Fruit fly (Drosophila melanogaster): ENCODE measurements around the gene CG8607.

The CG8607 gene

dm6 chr3L:7344965-7345427 is 25.1 kb downstream of the CG8607 start, which contains the start of gene Cln7 (continued):
- TF ChIP-seq Hsf (GFP tag; optimal IDR thresholded peaks at IDR 0.05) (no peak), CG13424 (tag; optimal IDR thresholded peaks at IDR 0.05) (peak; percentile 20), wor (GFP tag; IDR thresholded peaks at IDR 0.05) (no peak), YL-1 (GFP tag; optimal IDR thresholded peaks at IDR 0.05) (peak; percentile 28), CG7928 (GFP tag; optimal IDR thresholded peaks at IDR 0.05) (no peak), CG34376 (GFP tag; optimal IDR thresholded peaks at IDR 0.05) (peak; percentile 69), CG15011 (GFP tag; optimal IDR thresholded peaks at IDR 0.05) (no peak), Kr (GFP tag; optimal IDR thresholded peaks at IDR 0.05) (no peak), slbo (GFP tag; IDR thresholded peaks at IDR 0.05) (no peak), CG34224 (GFP tag; IDR thresholded peaks at IDR 0.05; ENCODE audit: partially characterized antibody) (no peak), dati (GFP tag; IDR thresholded peaks at IDR 0.05) (no peak), abd-A (tag; optimal IDR thresholded peaks at IDR 0.05) (no peak), CG16813 (GFP tag; IDR thresholded peaks at IDR 0.05; ENCODE audit: partially characterized antibody) (no peak), Ets97D (GFP tag; optimal IDR thresholded peaks at IDR 0.05) (peak; percentile 9), tna (GFP tag; IDR thresholded peaks at IDR 0.05; ENCODE audit: partially characterized antibody) (peak; percentile 57; the same call in 1 of the 2 replicates), Aef1 (GFP tag; IDR thresholded peaks at IDR 0.05) (no peak), CG7745 (tag; optimal IDR thresholded peaks at IDR 0.05) (no peak), NC2β (GFP tag; optimal IDR thresholded peaks at IDR 0.05) (no peak), Ada2b (GFP tag; IDR thresholded peaks at IDR 0.05) (no peak), mld (GFP tag; IDR thresholded peaks at IDR 0.05; ENCODE audit: partially characterized antibody) (no peak), ab (GFP tag; optimal IDR thresholded peaks at IDR 0.05) (no peak), CG18262 (tag; optimal IDR thresholded peaks at IDR 0.05) (peak; percentile 39), row (GFP tag; IDR thresholded peaks at IDR 0.05) (no peak; the same call in 2 of the 3 replicates), zf30C (GFP tag; optimal IDR thresholded peaks at IDR 0.05) (no peak), az2 (GFP tag; optimal IDR thresholded peaks at IDR 0.05) (no peak), eyg (GFP tag; optimal IDR thresholded peaks at IDR 0.05) (no peak), CG12236 (GFP tag; optimal IDR thresholded peaks at IDR 0.05) (no peak), Lim3 (GFP tag; IDR thresholded peaks at IDR 0.05) (no peak), schlank (tag; optimal IDR thresholded peaks at IDR 0.05) (peak; percentile 15), Dek (tag; optimal IDR thresholded peaks at IDR 0.05) (no peak), CG3726 (GFP tag; IDR thresholded peaks at IDR 0.05) (no peak), yki (optimal IDR thresholded peaks at IDR 0.05) (no peak), CG15479 (GFP tag; optimal IDR thresholded peaks at IDR 0.05) (no peak), C15 (GFP tag; IDR thresholded peaks at IDR 0.05) (peak; percentile 29; the same call in 1 of the 3 replicates), CG9437 (GFP tag; optimal IDR thresholded peaks at IDR 0.05) (no peak), Sry-β (GFP tag; optimal IDR thresholded peaks at IDR 0.05) (no peak), bcd (GFP tag; optimal IDR thresholded peaks at IDR 0.05) (no peak), HmgZ (tag; optimal IDR thresholded peaks at IDR 0.05) (peak; percentile 43), ssp (GFP tag; IDR thresholded peaks at IDR 0.05) (no peak), Atf6 (GFP tag; IDR thresholded peaks at IDR 0.05) (peak; percentile 56), h (optimal IDR thresholded peaks at IDR 0.05) (no peak), Sin3A (optimal IDR thresholded peaks at IDR 0.05) (no peak), CG3163 (GFP tag; optimal IDR thresholded peaks at IDR 0.05) (peak; percentile 59), corto (GFP tag; optimal IDR thresholded peaks at IDR 0.05) (no peak), gcm2 (GFP tag; optimal IDR thresholded peaks at IDR 0.05) (no peak), ttk (GFP tag; IDR thresholded peaks at IDR 0.05) (no peak), cwo (GFP tag; optimal IDR thresholded peaks at IDR 0.05) (no peak), chm (GFP tag; IDR thresholded peaks at IDR 0.05) (peak; percentile 79), CG4707 (GFP tag; optimal IDR thresholded peaks at IDR 0.05) (peak; percentile 59), Fer3 (tag; optimal IDR thresholded peaks at IDR 0.05) (no peak), CG5953 (GFP tag; IDR thresholded peaks at IDR 0.05) (no peak), oc (tag; optimal IDR thresholded peaks at IDR 0.05) (no peak), CG16863 (GFP tag; optimal IDR thresholded peaks at IDR 0.05) (peak; percentile 31)
